Worm (Caenorhabditis elegans): ENCODE results near the gene gst-15.

DNA sequence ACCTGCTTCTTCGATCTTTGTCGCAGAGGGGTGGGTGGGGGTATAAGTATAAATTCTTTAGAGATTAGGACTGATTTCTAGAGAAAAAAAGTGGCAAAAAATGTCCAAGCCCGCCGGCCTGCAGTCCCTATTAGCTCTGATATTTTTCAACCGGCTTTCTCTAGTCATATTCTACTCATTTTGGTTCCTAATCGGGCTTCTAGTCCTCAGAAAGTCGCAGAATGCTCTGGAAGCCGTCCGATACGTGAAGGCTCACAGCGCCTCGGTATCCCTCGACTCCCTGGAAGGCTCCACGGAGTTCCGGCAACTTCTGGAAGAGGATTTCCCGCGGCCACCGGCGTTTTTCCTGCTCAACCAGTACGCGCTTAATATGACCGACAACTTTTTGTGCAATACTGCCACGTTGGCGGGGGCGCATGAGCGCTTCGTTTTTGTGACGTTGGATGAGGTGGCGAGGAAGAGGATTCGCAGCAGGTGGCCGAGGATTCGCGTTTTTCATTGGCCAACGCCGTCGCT lies 27.3 kb downstream of the gst-15 start, which contains the start of gene Y48E1B.8:
- TF ChIP-seq sox-2 (GFP tag; IDR thresholded peaks at IDR 0.05), result no peak
- no peak for TF ChIP-seq ahr-1 (tag; optimal IDR thresholded peaks at IDR 0.05)
- no peak for TF ChIP-seq eyg-1 (tag; optimal IDR thresholded peaks at IDR 0.05)
- TF ChIP-seq fkh-10 (GFP tag; optimal IDR thresholded peaks at IDR 0.05), result no peak
- no peak for TF ChIP-seq pros-1 (tag; optimal IDR thresholded peaks at IDR 0.05)
- TF ChIP-seq nhr-11 (tag; optimal IDR thresholded peaks at IDR 0.05), result no peak
- TF ChIP-seq ceh-9 (tag; optimal IDR thresholded peaks at IDR 0.05), result no peak
- TF ChIP-seq Y22D7AL.16 (tag; optimal IDR thresholded peaks at IDR 0.05), result no peak
- TF ChIP-seq hlh-15 (tag; optimal IDR thresholded peaks at IDR 0.05), result no peak
